Fruit fly (Drosophila melanogaster) Kc167 (cell line): ENCODE measurements around the gene CG13894.

ENCODE experiments used
- Myc ChIP-seq: fragments of >200 bp; optimal IDR thresholded peaks from 2 replicates; lab custom pipeline; 2017; ENCODE audit warnings: missing external identifiers
- Sin3A ChIP-seq: fragments of >200 bp; optimal IDR thresholded peaks from 2 replicates; lab custom pipeline; 2018; ENCODE audit warnings: missing external identifiers
- h ChIP-seq: fragments of >200 bp; optimal IDR thresholded peaks from 3 replicates; lab custom pipeline; 2018; ENCODE audit warnings: missing external identifiers
- psq ChIP-seq: fragments of >200 bp; optimal IDR thresholded peaks from 2 replicates; lab custom pipeline; 2017; ENCODE audit warnings: missing external identifiers
- ttk ChIP-seq: sonication (Bioruptor generic); optimal IDR thresholded peaks from 2 replicates; lab custom pipeline; 2017; ENCODE audit warnings: missing external identifiers

dm6 chr3L:723654-724461, 24.9 kb upstream of the CG13894 start:
- TF ChIP-seq ttk (lab: Kevin White, UChicago) (no peak), h (lab: Kevin White, UChicago) (no peak), psq (no peak), Sin3A (lab: Kevin White, UChicago) (no peak), Myc (lab: Kevin White, UChicago) (no peak)
